Fruit fly (Drosophila melanogaster) whole organism, adult: Measurements from ENCODE around the gene CG7142.

ENCODE experiments used
- CG11617 ChIP-seq: fragments of 200-800 bp; sonication (Bioruptor generic); optimal IDR thresholded peaks from 2 replicates; lab custom pipeline; 2017; ENCODE audit warnings: mild to moderate bottlenecking, missing biosample characterization, missing genetic modification reagents, missing genetic modification characterization
- CG12768 ChIP-seq: fragments of 200-800 bp; sonication (Bioruptor generic); optimal IDR thresholded peaks from 2 replicates; lab custom pipeline; 2017; ENCODE audit warnings: missing biosample characterization, missing genetic modification characterization, mild to moderate bottlenecking, moderate library complexity, missing genetic modification reagents
- CG14711 ChIP-seq: fragments of 200-800 bp; sonication (Bioruptor generic); optimal IDR thresholded peaks from 2 replicates; lab custom pipeline; 2018; ENCODE audit warnings: missing biosample characterization, mild to moderate bottlenecking, missing genetic modification characterization, moderate library complexity
- CG5204 ChIP-seq: fragments of 200-800 bp; sonication (Bioruptor generic); optimal IDR thresholded peaks from 2 replicates; lab custom pipeline; 2016; ENCODE audit warnings: missing biosample characterization, missing genetic modification characterization
- Clk ChIP-seq: fragments of 200-800 bp; sonication (Bioruptor generic); optimal IDR thresholded peaks from 2 replicates; lab custom pipeline; 2017; ENCODE audit warnings: missing biosample characterization, missing genetic modification characterization
- Mnt ChIP-seq: fragments of 200-800 bp; sonication (Bioruptor generic); optimal IDR thresholded peaks from 2 replicates; lab custom pipeline; 2016; ENCODE audit warnings: missing biosample characterization, mild to moderate bottlenecking, missing genetic modification characterization
- bab1 ChIP-seq: fragments of 200-800 bp; sonication (Bioruptor generic); optimal IDR thresholded peaks from 3 replicates; lab custom pipeline; 2019; ENCODE audit warnings: missing biosample characterization, mild to moderate bottlenecking, missing genetic modification characterization, moderate library complexity
- cic ChIP-seq: fragments of 200-800 bp; sonication (Bioruptor generic); optimal IDR thresholded peaks from 2 replicates; lab custom pipeline; 2017; ENCODE audit warnings: missing biosample characterization, mild to moderate bottlenecking, missing genetic modification characterization, moderate library complexity
- kay ChIP-seq: fragments of 200-800 bp; sonication (Bioruptor generic); peaks from one replicate; lab custom pipeline; 2016; ENCODE audit warnings: missing biosample characterization, missing genetic modification characterization, borderline replicate concordance
- pad ChIP-seq: fragments of 200-800 bp; sonication (Bioruptor generic); optimal IDR thresholded peaks from 3 replicates; lab custom pipeline; 2017; ENCODE audit warnings: missing biosample characterization, missing genetic modification characterization, mild to moderate bottlenecking, moderate library complexity, missing genetic modification reagents
- tj ChIP-seq: fragments of 200-800 bp; sonication (Bioruptor generic); optimal IDR thresholded peaks from 3 replicates; lab custom pipeline; 2017; ENCODE audit warnings: missing biosample characterization, mild to moderate bottlenecking, missing genetic modification characterization, moderate library complexity
- toe ChIP-seq: fragments of 200-800 bp; sonication (Bioruptor generic); optimal IDR thresholded peaks from 2 replicates; lab custom pipeline; 2016; ENCODE audit warnings: missing biosample characterization, missing genetic modification characterization

DNA sequence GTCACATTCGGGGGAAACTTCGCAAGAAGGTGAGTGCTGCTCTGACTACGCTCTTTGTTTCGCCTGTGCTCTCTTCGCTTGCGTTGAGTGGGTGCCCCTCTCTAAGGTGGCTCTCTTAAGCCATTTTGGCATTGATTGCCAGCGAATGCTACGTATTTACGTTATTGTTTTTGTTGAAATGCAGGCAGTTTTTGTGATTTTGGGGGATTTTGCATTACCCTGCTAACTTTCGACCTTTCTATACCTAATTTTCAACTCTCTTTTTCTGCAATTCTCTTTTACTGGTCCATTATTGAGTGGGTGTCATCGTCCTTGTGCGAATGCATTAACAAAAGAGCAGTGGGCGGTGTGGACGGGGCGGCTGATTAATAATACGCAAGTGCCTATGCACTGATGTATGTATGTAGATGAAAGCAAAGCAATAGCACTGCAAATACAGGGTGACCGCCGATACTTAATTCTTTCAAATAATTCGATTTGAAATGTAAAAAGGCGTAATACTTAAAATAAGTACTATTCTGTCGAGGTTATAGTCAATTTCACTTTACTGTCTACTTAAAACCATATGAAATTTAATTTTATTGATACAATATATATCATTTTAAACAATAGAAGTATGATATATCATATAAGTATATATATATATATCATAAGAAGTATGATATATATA, 4.1 kb downstream of the CG7142 start:
- TF ChIP-seq pad (GFP tag; lab: Kevin White, UChicago) (no peak), toe (no peak), cic (no peak), CG11617 (GFP tag; lab: Kevin White, UChicago) (peak; percentile 69), CG5204 (no peak), kay (GFP tag; lab: Kevin White, UChicago) (no peak), CG14711 (peak; percentile 39), tj (GFP tag; lab: Kevin White, UChicago) (no peak), Mnt (no peak), CG12768 (GFP tag; lab: Kevin White, UChicago) (no peak), bab1 (GFP tag; lab: Kevin White, UChicago) (peak; percentile 13), Clk (GFP tag; lab: Kevin White, UChicago) (no peak)
